Fruit fly (Drosophila melanogaster) whole organism, embryonic: Measurements from ENCODE around the gene CG16985.

ENCODE experiments used
- Antp ChIP-seq: fragments of 200-800 bp; sonication (Bioruptor generic); optimal IDR thresholded peaks from 3 replicates; lab custom pipeline; 2016; ENCODE audit warnings: missing biosample characterization, missing genetic modification characterization
- CG10267 ChIP-seq: fragments of 200-800 bp; sonication (Bioruptor generic); optimal IDR thresholded peaks from 2 replicates; lab custom pipeline; 2018; ENCODE audit warnings: missing biosample characterization, mild to moderate bottlenecking, missing genetic modification characterization, moderate library complexity
- CG10979 ChIP-seq: fragments of 200-800 bp; sonication (Bioruptor generic); optimal IDR thresholded peaks from 2 replicates; lab custom pipeline; 2018; ENCODE audit warnings: missing biosample characterization, mild to moderate bottlenecking, missing genetic modification characterization, moderate library complexity
- CG11093 ChIP-seq: fragments of 200-800 bp; sonication (Bioruptor generic); IDR thresholded peaks from 3 replicates; pipeline ENCODE4 v1.3.6; 2022; ENCODE audit warnings: missing biosample characterization, missing genetic modification characterization
- CG11560 ChIP-seq: fragments of 200-800 bp; sonication (Bioruptor generic); IDR thresholded peaks from 3 replicates; pipeline ENCODE4 v1.3.6; 2022; ENCODE audit warnings: missing biosample characterization, missing genetic modification characterization
- CG13424 ChIP-seq: fragments of 200-800 bp; sonication (Bioruptor generic); optimal IDR thresholded peaks from 2 replicates; lab custom pipeline; 2019; ENCODE audit warnings: missing biosample characterization, mild to moderate bottlenecking, missing genetic modification characterization, moderate library complexity
- CG14014 ChIP-seq: fragments of 200-800 bp; sonication (Bioruptor generic); IDR thresholded peaks from 2 replicates; pipeline ENCODE4 v1.3.6; 2022; ENCODE audit warnings: missing biosample characterization, missing genetic modification characterization
- CG15696 ChIP-seq: fragments of 200-800 bp; sonication (Bioruptor generic); optimal IDR thresholded peaks from 2 replicates; lab custom pipeline; 2019; ENCODE audit warnings: missing biosample characterization, mild to moderate bottlenecking, missing genetic modification characterization, moderate library complexity
- CG1647 ChIP-seq: fragments of 200-800 bp; sonication (Bioruptor generic); optimal IDR thresholded peaks from 3 replicates; lab custom pipeline; 2016; ENCODE audit warnings: missing biosample characterization, missing genetic modification characterization
- CG18476 ChIP-seq: fragments of 200-800 bp; sonication (Bioruptor generic); optimal IDR thresholded peaks from 2 replicates; lab custom pipeline; 2016; ENCODE audit warnings: missing biosample characterization, mild to moderate bottlenecking, missing genetic modification characterization
- CG34376 ChIP-seq: fragments of 200-800 bp; sonication (Bioruptor generic); optimal IDR thresholded peaks from 2 replicates; lab custom pipeline; 2018; ENCODE audit warnings: missing biosample characterization, mild to moderate bottlenecking, missing genetic modification characterization
- CG4282 ChIP-seq: fragments of 200-800 bp; sonication (Bioruptor generic); optimal IDR thresholded peaks from 2 replicates; lab custom pipeline; 2016; ENCODE audit warnings: missing biosample characterization, missing genetic modification characterization
- CG4404 ChIP-seq: fragments of 200-800 bp; sonication (Bioruptor generic); IDR thresholded peaks from 2 replicates; pipeline ENCODE4 v1.3.6; 2022; ENCODE audit warnings: missing biosample characterization, missing genetic modification characterization
- CG4617 ChIP-seq: fragments of 200-800 bp; sonication (Bioruptor generic); optimal IDR thresholded peaks from 3 replicates; lab custom pipeline; 2016; ENCODE audit warnings: missing biosample characterization, missing genetic modification characterization, borderline replicate concordance
- CG4707 ChIP-seq: fragments of 200-800 bp; sonication (Bioruptor generic); optimal IDR thresholded peaks from 2 replicates; lab custom pipeline; 2018; ENCODE audit warnings: missing biosample characterization, mild to moderate bottlenecking, missing genetic modification characterization, moderate library complexity
- CG4730 ChIP-seq: fragments of 200-800 bp; sonication (Bioruptor generic); IDR thresholded peaks from 2 replicates; pipeline ENCODE4 v1.3.6; 2022; ENCODE audit warnings: missing biosample characterization, missing genetic modification characterization
- CG6654 ChIP-seq: fragments of 200-800 bp; sonication (Bioruptor generic); optimal IDR thresholded peaks from 2 replicates; lab custom pipeline; 2017; ENCODE audit warnings: missing biosample characterization, mild to moderate bottlenecking, missing genetic modification characterization
- CG7372 ChIP-seq: fragments of 200-800 bp; sonication (Bioruptor generic); IDR thresholded peaks from 2 replicates; pipeline ENCODE4 v1.3.6; 2022; ENCODE audit warnings: missing biosample characterization, missing genetic modification characterization
- CG8478 ChIP-seq: fragments of >200 bp; optimal IDR thresholded peaks from 2 replicates; lab custom pipeline; 2018
- CG9932 ChIP-seq: fragments of 200-800 bp; sonication (Bioruptor generic); IDR thresholded peaks from 2 replicates; pipeline ENCODE4 v1.3.6; 2022; ENCODE audit warnings: missing biosample characterization, missing genetic modification characterization
- CrebB ChIP-seq: fragments of 200-800 bp; sonication (Bioruptor generic); optimal IDR thresholded peaks from 3 replicates; lab custom pipeline; 2018; ENCODE audit warnings: missing biosample characterization, mild to moderate bottlenecking, missing genetic modification characterization
- Elba2 ChIP-seq: fragments of 200-800 bp; sonication (Bioruptor generic); optimal IDR thresholded peaks from 3 replicates; lab custom pipeline; 2016; ENCODE audit warnings: missing biosample characterization, missing genetic modification characterization
- HHEX ChIP-seq: fragments of 200-800 bp; sonication (Bioruptor generic); optimal IDR thresholded peaks from 3 replicates; lab custom pipeline; 2017; ENCODE audit warnings: missing biosample characterization, mild to moderate bottlenecking, missing genetic modification characterization, missing genetic modification reagents
- HLH4C ChIP-seq: fragments of 200-800 bp; sonication (Bioruptor generic); IDR thresholded peaks from 3 replicates; pipeline ENCODE4 v1.3.6; 2022; ENCODE audit warnings: missing biosample characterization, missing genetic modification characterization; ENCODE audit not compliant: partially characterized antibody
- HLH54F ChIP-seq: fragments of 200-800 bp; sonication (Bioruptor generic); optimal IDR thresholded peaks from 3 replicates; lab custom pipeline; 2016; ENCODE audit warnings: missing biosample characterization, missing genetic modification characterization
- HmgD ChIP-seq: fragments of 200-800 bp; sonication (Bioruptor generic); optimal IDR thresholded peaks from 3 replicates; lab custom pipeline; 2016; ENCODE audit warnings: missing biosample characterization, missing genetic modification characterization
- MBD-R2 ChIP-seq: fragments of 200-800 bp; sonication (Bioruptor generic); IDR thresholded peaks from 2 replicates; pipeline ENCODE4 v1.3.6; 2022; ENCODE audit warnings: missing biosample characterization, missing genetic modification characterization
- Myb ChIP-seq: fragments of 200-800 bp; sonication (Bioruptor generic); optimal IDR thresholded peaks from 2 replicates; lab custom pipeline; 2016; ENCODE audit warnings: missing biosample characterization, missing genetic modification characterization
- NC2α ChIP-seq: fragments of 200-800 bp; sonication (Bioruptor generic); optimal IDR thresholded peaks from 2 replicates; lab custom pipeline; 2016; ENCODE audit warnings: missing biosample characterization, missing genetic modification characterization
- Ravus ChIP-seq: fragments of 200-800 bp; sonication (Bioruptor generic); IDR thresholded peaks from 2 replicates; pipeline ENCODE4 v1.3.6; 2022; ENCODE audit warnings: missing biosample characterization, missing genetic modification characterization
- Sin3A ChIP-seq: fragments of >200 bp; optimal IDR thresholded peaks from 2 replicates; lab custom pipeline; 2018
- Spps ChIP-seq: fragments of 200-800 bp; sonication (Bioruptor generic); optimal IDR thresholded peaks from 2 replicates; lab custom pipeline; 2018; ENCODE audit warnings: missing biosample characterization, mild to moderate bottlenecking, missing genetic modification characterization
- Trl ChIP-seq, 3 experiments: fragments of >200 bp in 2 of 3; fragments of 200-800 bp in 1 of 3; sonication (Bioruptor generic) in 1 of 3; optimal IDR thresholded peaks; 2 replicates in 1 of 3; 3 replicates in 2 of 3; lab custom pipeline; 2016 to 2017; ENCODE audit warnings: missing biosample characterization in 1 of 3, missing genetic modification characterization in 1 of 3
- Xrp1 ChIP-seq: fragments of 200-800 bp; sonication (Bioruptor generic); IDR thresholded peaks from 2 replicates; pipeline ENCODE4 v1.3.6; 2022; ENCODE audit warnings: missing biosample characterization, missing genetic modification characterization
- ci ChIP-seq: fragments of 200-800 bp; sonication (Bioruptor generic); IDR thresholded peaks from 3 replicates; pipeline ENCODE4 v1.3.6; 2022; ENCODE audit warnings: missing biosample characterization, missing genetic modification characterization
- crp ChIP-seq, 2 experiments: fragments of 200-800 bp; sonication (Bioruptor generic); optimal IDR thresholded peaks; 2 replicates in 1 of 2; 3 replicates in 1 of 2; lab custom pipeline; 2017; ENCODE audit warnings: missing biosample characterization in 2 of 2, missing genetic modification characterization in 2 of 2, mild to moderate bottlenecking in 1 of 2, moderate library complexity in 1 of 2
- danr ChIP-seq: fragments of 200-800 bp; sonication (Bioruptor generic); IDR thresholded peaks from 2 replicates; pipeline ENCODE4 v1.3.6; 2022; ENCODE audit warnings: missing biosample characterization, missing genetic modification characterization
- en ChIP-seq: fragments of 200-800 bp; sonication (Bioruptor generic); optimal IDR thresholded peaks from 2 replicates; lab custom pipeline; 2016; ENCODE audit warnings: missing biosample characterization, missing genetic modification characterization
- grn ChIP-seq: fragments of 200-800 bp; sonication (Bioruptor generic); optimal IDR thresholded peaks from 3 replicates; lab custom pipeline; 2017; ENCODE audit warnings: missing biosample characterization, missing genetic modification characterization
- gsb ChIP-seq: fragments of 200-800 bp; sonication (Bioruptor generic); IDR thresholded peaks from 2 replicates; pipeline ENCODE4 v1.3.6; 2022; ENCODE audit warnings: missing biosample characterization, missing genetic modification characterization
- hth ChIP-seq: fragments of >200 bp; optimal IDR thresholded peaks from 2 replicates; lab custom pipeline; 2017; ENCODE audit warnings: inconsistent platforms
- ind ChIP-seq: fragments of 200-800 bp; sonication (Bioruptor generic); optimal IDR thresholded peaks from 3 replicates; lab custom pipeline; 2016; ENCODE audit warnings: missing biosample characterization, missing genetic modification characterization
- lov ChIP-seq, 2 experiments: fragments of 200-800 bp in 1 of 2; fragments of >200 bp in 1 of 2; sonication (Bioruptor generic) in 1 of 2; IDR thresholded peaks in 1 of 2; optimal IDR thresholded peaks in 1 of 2; 2 replicates in 1 of 2; 3 replicates in 1 of 2; pipeline versions ENCODE4 v1.3.6 to Lab custom; 2017 to 2022; ENCODE audit warnings: missing biosample characterization in 1 of 2, missing genetic modification characterization in 1 of 2
- mirr ChIP-seq: fragments of 200-800 bp; sonication (Bioruptor generic); optimal IDR thresholded peaks from 3 replicates; lab custom pipeline; 2018; ENCODE audit warnings: missing biosample characterization, mild to moderate bottlenecking, missing genetic modification characterization
- prd ChIP-seq, 3 experiments: fragments of >200 bp in 2 of 3; fragments of 200-800 bp in 1 of 3; sonication (Bioruptor generic) in 1 of 3; optimal IDR thresholded peaks in 2 of 3; IDR thresholded peaks in 1 of 3; 2 replicates in 2 of 3; 3 replicates in 1 of 3; pipeline versions ENCODE4 v1.3.6 to Lab custom; 2017 to 2022; ENCODE audit warnings: missing biosample characterization in 1 of 3, missing genetic modification characterization in 1 of 3
- sug ChIP-seq: fragments of 200-800 bp; optimal IDR thresholded peaks from 2 replicates; lab custom pipeline; 2019; ENCODE audit warnings: missing biosample characterization, mild to moderate bottlenecking, missing genetic modification characterization, moderate library complexity
- tap ChIP-seq: fragments of 200-800 bp; optimal IDR thresholded peaks from 3 replicates; lab custom pipeline; 2019; ENCODE audit warnings: missing biosample characterization, mild to moderate bottlenecking, missing genetic modification characterization, moderate library complexity
- vvl ChIP-seq: fragments of 200-800 bp; sonication (Bioruptor generic); IDR thresholded peaks from 2 replicates; pipeline ENCODE4 v1.3.6; 2022; ENCODE audit warnings: missing biosample characterization, missing genetic modification characterization

The CG16985 gene

dm6 chr3L:2585794-2586741 lies 13.0 kb upstream of the CG16985 start, which contains the start of gene msn (continued):
- TF ChIP-seq grn (GFP tag; lab: Kevin White, UChicago) (no peak), prd (optimal IDR thresholded peaks at IDR 0.05; lab: Kevin White, UChicago) (no peak), prd (GFP tag; IDR thresholded peaks at IDR 0.05; lab: Robert Waterston, UW) (0 out of 3 replicates have a peak, but pooled peaks have one; percentile 7), HLH54F (GFP tag; lab: Kevin White, UChicago) (no peak), HLH4C (GFP tag; lab: Robert Waterston, UW) (peak; percentile 53; the same call in 2 of the 3 replicates), CG4707 (GFP tag; lab: Kevin White, UChicago) (no peak), HmgD (GFP tag; lab: Kevin White, UChicago) (peak; percentile 55), CG13424 (tag; lab: Kevin White, UChicago) (no peak), CG8478 (peak; percentile 90), Trl (optimal IDR thresholded peaks at IDR 0.05; lab: Kevin White, UChicago) (peak; percentile 92 to 97), Trl (GFP tag; optimal IDR thresholded peaks at IDR 0.05; lab: Kevin White, UChicago) (no peak), CG14014 (GFP tag; lab: Robert Waterston, UW) (peak; percentile 40; the same call in 1 of the 2 replicates), CG4730 (GFP tag; lab: Robert Waterston, UW) (no peak), hth (lab: Kevin White, UChicago) (no peak), Xrp1 (GFP tag; lab: Robert Waterston, UW) (no peak), CG6654 (GFP tag; lab: Kevin White, UChicago) (no peak), CG4617 (GFP tag; lab: Kevin White, UChicago) (peak; percentile 59), CrebB (peak; percentile 5), Antp (GFP tag; lab: Kevin White, UChicago) (no peak), CG10267 (tag; lab: Kevin White, UChicago) (peak; percentile 4), CG10979 (tag; lab: Kevin White, UChicago) (no peak), CG4404 (GFP tag; lab: Robert Waterston, UW) (no peak), CG1647 (no peak), CG34376 (GFP tag; lab: Kevin White, UChicago) (peak; percentile 83), mirr (GFP tag; lab: Kevin White, UChicago) (peak; percentile 55), danr (GFP tag; lab: Robert Waterston, UW) (no peak), Ravus (GFP tag; lab: Robert Waterston, UW) (no peak), ci (GFP tag; lab: Robert Waterston, UW) (peak; percentile 65; the same call in 2 of the 3 replicates), lov (optimal IDR thresholded peaks at IDR 0.05; lab: Kevin White, UChicago) (no peak), lov (GFP tag; IDR thresholded peaks at IDR 0.05; lab: Robert Waterston, UW) (no peak), tap (no peak), MBD-R2 (GFP tag; lab: Robert Waterston, UW) (peak; percentile 56), CG11093 (GFP tag; lab: Robert Waterston, UW) (no peak), HHEX (GFP tag; lab: Kevin White, UChicago) (peak; percentile 4), crp (GFP tag; optimal IDR thresholded peaks at IDR 0.05; lab: Kevin White, UChicago) (no peak), ind (GFP tag; lab: Kevin White, UChicago) (no peak), NC2α (GFP tag; lab: Kevin White, UChicago) (no peak), Elba2 (GFP tag; lab: Kevin White, UChicago) (peak; percentile 52), CG15696 (tag; lab: Kevin White, UChicago) (no peak), en (GFP tag; lab: Kevin White, UChicago) (no peak), CG7372 (GFP tag; lab: Robert Waterston, UW) (no peak), Myb (GFP tag; lab: Kevin White, UChicago) (peak; percentile 6), gsb (0 out of 2 replicates have a peak, but pooled peaks have one; percentile 29), Spps (tag; lab: Kevin White, UChicago) (no peak), CG4282 (no peak), Sin3A (lab: Kevin White, UChicago) (peak; percentile 39), sug (tag; lab: Kevin White, UChicago) (peak; percentile 38), vvl (GFP tag; lab: Robert Waterston, UW) (peak; percentile 47), CG9932 (peak; percentile 56), CG18476 (no peak), CG11560 (0 out of 3 replicates have a peak, but pooled peaks have one; percentile 45)
